Worm (Caenorhabditis elegans): ENCODE results near the gene rbg-1.

- TF ChIP-seq hmbx-1 (tag; optimal IDR thresholded peaks at IDR 0.05) (no peak), ama-1 (optimal IDR thresholded peaks at IDR 0.05) (no peak), sea-1 (GFP tag; conservative IDR thresholded peaks at IDR 0.05) (no peak)
Measured at ce11 chrX:15010941-15011340, 27.6 kb downstream of the rbg-1 start.

Measured in whole organism, early embryonic.